Fruit fly (Drosophila melanogaster): ENCODE data around the gene CG5846.

- TF ChIP-seq psq (optimal IDR thresholded peaks at IDR 0.05) (no peak), pan (optimal IDR thresholded peaks at IDR 0.05) (no peak), CG8478 (optimal IDR thresholded peaks at IDR 0.05) (no peak), usp (GFP tag; optimal IDR thresholded peaks at IDR 0.05) (no peak), Dll (optimal IDR thresholded peaks at IDR 0.05) (no peak)
Observed at dm6 chr2L:9947738-9948519, 9.1 kb downstream of the CG5846 start.

Data from whole organism.